Worm (Caenorhabditis elegans) whole organism, L3 larva: ENCODE measurements around the gene hot-9.
"Not testable (repeated sequence)": the region's sequence is repeated elsewhere in the genome, so short reads cannot be mapped to it uniquely, and the experiment has no call there.

ENCODE experiments used
- nhr-28 ChIP-seq: fragments of 150-350 bp; optimal IDR thresholded peaks from 2 replicates; lab custom pipeline; 2014; ENCODE audit warnings: missing biosample characterization, missing genetic modification characterization
- tbx-2 ChIP-seq: sonication (generic microtip); optimal IDR thresholded peaks from 2 replicates; lab custom pipeline; 2016; ENCODE audit warnings: mild to moderate bottlenecking, missing genetic modification characterization, missing compliant biosample characterization

ce11 chrIV:5064961-5065360 is 19.7 kb upstream of the hot-9 start, which contains the start of gene msp-53:
- TF ChIP-seq tbx-2, nhr-28 (tag; lab: Kevin White, UChicago): not testable (repeated sequence)
